Fruit fly (Drosophila melanogaster): Measurements from ENCODE around the gene upd3.

- TF ChIP-seq GATAd (GFP tag; optimal IDR thresholded peaks at IDR 0.05) = no peak
- no peak for TF ChIP-seq psq (GFP tag; optimal IDR thresholded peaks at IDR 0.05)
- no peak for TF ChIP-seq HLH106 (tag; optimal IDR thresholded peaks at IDR 0.05)
- no peak for TF ChIP-seq Jra (GFP tag; optimal IDR thresholded peaks at IDR 0.05)
- TF ChIP-seq jim (GFP tag; optimal IDR thresholded peaks at IDR 0.05) = no peak
- no peak for TF ChIP-seq rgr (GFP tag; optimal IDR thresholded peaks at IDR 0.05)
- TF ChIP-seq dmrt93B (GFP tag; optimal IDR thresholded peaks at IDR 0.05) = no peak
- no peak for TF ChIP-seq Abd-B (GFP tag; optimal IDR thresholded peaks at IDR 0.05)
- TF ChIP-seq sv (GFP tag; optimal IDR thresholded peaks at IDR 0.05) = no peak
- TF ChIP-seq pan (optimal IDR thresholded peaks at IDR 0.05) = no peak
- no peak for TF ChIP-seq tai (GFP tag; optimal IDR thresholded peaks at IDR 0.05)
- no peak for TF ChIP-seq usp (GFP tag; optimal IDR thresholded peaks at IDR 0.05)
- peak; percentile 75 for TF ChIP-seq h (GFP tag; optimal IDR thresholded peaks at IDR 0.05)
- no peak for TF ChIP-seq Hnf4 (GFP tag; optimal IDR thresholded peaks at IDR 0.05)
These were observed 37.7 kb upstream of the upd3 start for dm6 chrX:18239301-18239700.

All from whole organism, wandering third instar larva.